Fruit fly (Drosophila melanogaster) whole organism, embryonic: ENCODE results near the gene REG.
A peak's percentile ranks its signal among the peaks of the same experiment; 100 is the strongest.

Experiments used
- Ada2b ChIP-seq: fragments of 200-800 bp; sonication (Bioruptor generic); IDR thresholded peaks from 2 replicates; pipeline ENCODE4 v1.3.6; 2022; ENCODE audit warnings: missing biosample characterization, missing genetic modification characterization
- Asciz ChIP-seq: fragments of 200-800 bp; sonication (Bioruptor generic); optimal IDR thresholded peaks from 2 replicates; lab custom pipeline; 2017; ENCODE audit warnings: missing biosample characterization, mild to moderate bottlenecking, missing genetic modification characterization, missing genetic modification reagents
- Awh ChIP-seq: fragments of 200-800 bp; sonication (Bioruptor generic); IDR thresholded peaks from 2 replicates; pipeline ENCODE4, ENCODE4 v1.3.6; 2022; ENCODE audit warnings: missing biosample characterization, missing genetic modification characterization
- Bgb ChIP-seq: fragments of 200-800 bp; sonication (Bioruptor generic); IDR thresholded peaks from 2 replicates; pipeline ENCODE4 v1.3.6; 2022; ENCODE audit warnings: missing biosample characterization, missing genetic modification characterization; ENCODE audit not compliant: partially characterized antibody
- BtbVII ChIP-seq: fragments of 200-800 bp; sonication (Bioruptor generic); optimal IDR thresholded peaks from 3 replicates; lab custom pipeline; 2017; ENCODE audit warnings: missing biosample characterization, mild to moderate bottlenecking, missing genetic modification characterization
- CG10321 ChIP-seq: fragments of 200-800 bp; sonication (Bioruptor generic); IDR thresholded peaks from 2 replicates; pipeline ENCODE4 v1.3.6; 2022; ENCODE audit warnings: missing biosample characterization, missing genetic modification characterization
- CG11560 ChIP-seq: fragments of 200-800 bp; sonication (Bioruptor generic); IDR thresholded peaks from 3 replicates; pipeline ENCODE4 v1.3.6; 2022; ENCODE audit warnings: missing biosample characterization, missing genetic modification characterization
- CG11696 ChIP-seq: fragments of 200-800 bp; sonication (Bioruptor generic); IDR thresholded peaks from 2 replicates; pipeline ENCODE4 v1.3.6; 2022; ENCODE audit warnings: missing biosample characterization, missing genetic modification characterization
- CG12942 ChIP-seq: fragments of 200-800 bp; sonication (Bioruptor generic); optimal IDR thresholded peaks from 3 replicates; lab custom pipeline; 2016; ENCODE audit warnings: missing biosample characterization, missing genetic modification characterization
- CG13296 ChIP-seq: fragments of 200-800 bp; sonication (Bioruptor generic); optimal IDR thresholded peaks from 3 replicates; lab custom pipeline; 2018; ENCODE audit warnings: missing biosample characterization, mild to moderate bottlenecking, missing genetic modification characterization
- CG1529 ChIP-seq: fragments of 200-800 bp; sonication (Bioruptor generic); optimal IDR thresholded peaks from 3 replicates; lab custom pipeline; 2018; ENCODE audit warnings: missing biosample characterization, missing genetic modification characterization
- CG15479 ChIP-seq: fragments of 200-800 bp; sonication (Bioruptor generic); optimal IDR thresholded peaks from 3 replicates; lab custom pipeline; 2019; ENCODE audit warnings: missing biosample characterization, mild to moderate bottlenecking, missing genetic modification characterization, moderate library complexity
- CG17361 ChIP-seq: fragments of 200-800 bp; sonication (Bioruptor generic); IDR thresholded peaks from 3 replicates; pipeline ENCODE4 v1.3.6; 2022; ENCODE audit warnings: missing biosample characterization, missing genetic modification characterization
- CG17802 ChIP-seq: fragments of 200-800 bp; sonication (Bioruptor generic); optimal IDR thresholded peaks from 2 replicates; lab custom pipeline; 2018; ENCODE audit warnings: missing biosample characterization, mild to moderate bottlenecking, missing genetic modification characterization, moderate library complexity
- CG1792 ChIP-seq: fragments of 200-800 bp; sonication (Bioruptor generic); optimal IDR thresholded peaks from 2 replicates; lab custom pipeline; 2016; ENCODE audit warnings: missing biosample characterization, missing genetic modification characterization
- CG2116 ChIP-seq: fragments of 200-800 bp; sonication (Bioruptor generic); optimal IDR thresholded peaks from 3 replicates; lab custom pipeline; 2018; ENCODE audit warnings: missing biosample characterization, mild to moderate bottlenecking, missing genetic modification characterization
- CG2678 ChIP-seq: fragments of 200-800 bp; sonication (Bioruptor generic); optimal IDR thresholded peaks from 3 replicates; lab custom pipeline; 2019; ENCODE audit warnings: missing biosample characterization, mild to moderate bottlenecking, missing genetic modification characterization, moderate library complexity
- CG30431 ChIP-seq: fragments of 200-800 bp; sonication (Bioruptor generic); optimal IDR thresholded peaks from 2 replicates; lab custom pipeline; 2017; ENCODE audit warnings: missing biosample characterization, missing genetic modification characterization
- CG31365 ChIP-seq: fragments of 200-800 bp; sonication (Bioruptor generic); optimal IDR thresholded peaks from 2 replicates; lab custom pipeline; 2018; ENCODE audit warnings: missing biosample characterization, mild to moderate bottlenecking, missing genetic modification characterization
- CG3407 ChIP-seq: fragments of 200-800 bp; sonication (Bioruptor generic); optimal IDR thresholded peaks from 2 replicates; lab custom pipeline; 2018; ENCODE audit warnings: missing biosample characterization, mild to moderate bottlenecking, missing genetic modification characterization
- CG34422 ChIP-seq: fragments of 200-800 bp; sonication (Bioruptor generic); IDR thresholded peaks from 3 replicates; pipeline ENCODE4 v1.3.6; 2022; ENCODE audit warnings: missing biosample characterization, missing genetic modification characterization
- CG3995 ChIP-seq: fragments of 200-800 bp; sonication (Bioruptor generic); optimal IDR thresholded peaks from 3 replicates; lab custom pipeline; 2016; ENCODE audit warnings: missing biosample characterization, missing genetic modification characterization
- CG4617 ChIP-seq: fragments of 200-800 bp; sonication (Bioruptor generic); optimal IDR thresholded peaks from 3 replicates; lab custom pipeline; 2016; ENCODE audit warnings: missing biosample characterization, missing genetic modification characterization, borderline replicate concordance
- CG4854 ChIP-seq: fragments of 200-800 bp; sonication (Bioruptor generic); optimal IDR thresholded peaks from 2 replicates; lab custom pipeline; 2016; ENCODE audit warnings: missing biosample characterization, missing genetic modification characterization, inconsistent platforms
- CG5180 ChIP-seq: fragments of 200-800 bp; sonication (Bioruptor generic); optimal IDR thresholded peaks from 3 replicates; lab custom pipeline; 2017; ENCODE audit warnings: missing biosample characterization, missing genetic modification characterization, mild to moderate bottlenecking, moderate library complexity, missing genetic modification reagents
- CG6175 ChIP-seq: fragments of 200-800 bp; sonication (Bioruptor generic); IDR thresholded peaks from 3 replicates; pipeline ENCODE4 v1.3.6; 2022; ENCODE audit warnings: missing biosample characterization, missing genetic modification characterization
- CG6272 ChIP-seq: fragments of 200-800 bp; sonication (Bioruptor generic); IDR thresholded peaks from 2 replicates; pipeline ENCODE4 v1.3.6; 2022; ENCODE audit warnings: missing biosample characterization, missing genetic modification characterization
- CG7963 ChIP-seq: fragments of 200-800 bp; sonication (Bioruptor generic); IDR thresholded peaks from 3 replicates; pipeline ENCODE4 v1.3.6; 2022; ENCODE audit warnings: missing biosample characterization, missing genetic modification characterization; ENCODE audit not compliant: partially characterized antibody
- CG8924 ChIP-seq: fragments of 200-800 bp; optimal IDR thresholded peaks from 3 replicates; lab custom pipeline; 2019; ENCODE audit warnings: missing biosample characterization, mild to moderate bottlenecking, missing genetic modification characterization, moderate library complexity
- Dref ChIP-seq: fragments of 200-800 bp; sonication (Bioruptor generic); IDR thresholded peaks from 2 replicates; pipeline ENCODE4 v1.3.6; 2022; ENCODE audit warnings: missing biosample characterization, missing genetic modification characterization
- E2f2 ChIP-seq: fragments of 200-800 bp; sonication (Bioruptor generic); IDR thresholded peaks from 2 replicates; pipeline ENCODE4 v1.3.6; 2022; ENCODE audit warnings: missing biosample characterization, missing genetic modification characterization
- Gsc ChIP-seq: fragments of 200-800 bp; sonication (Bioruptor generic); IDR thresholded peaks from 2 replicates; pipeline ENCODE4 v1.3.6; 2022; ENCODE audit warnings: missing biosample characterization, missing genetic modification characterization
- HHEX ChIP-seq: fragments of 200-800 bp; sonication (Bioruptor generic); optimal IDR thresholded peaks from 3 replicates; lab custom pipeline; 2017; ENCODE audit warnings: missing biosample characterization, mild to moderate bottlenecking, missing genetic modification characterization, missing genetic modification reagents
- Mad ChIP-seq: fragments of 200-800 bp; sonication (Bioruptor generic); optimal IDR thresholded peaks from 2 replicates; lab custom pipeline; 2016; ENCODE audit warnings: missing biosample characterization, missing genetic modification characterization
- NFAT ChIP-seq: fragments of 200-800 bp; sonication (Bioruptor generic); IDR thresholded peaks from 2 replicates; pipeline ENCODE4 v1.3.6; 2022; ENCODE audit warnings: missing biosample characterization, missing genetic modification characterization
- Rfx ChIP-seq: fragments of 200-800 bp; sonication (Bioruptor generic); IDR thresholded peaks from 2 replicates; pipeline ENCODE4 v1.3.6; 2022; ENCODE audit warnings: missing biosample characterization, missing genetic modification characterization
- Rx ChIP-seq: fragments of 200-800 bp; sonication (Bioruptor generic); IDR thresholded peaks from 2 replicates; pipeline ENCODE4 v1.3.6; 2022; ENCODE audit warnings: missing biosample characterization, missing genetic modification characterization
- ara ChIP-seq: fragments of 200-800 bp; sonication (Bioruptor generic); IDR thresholded peaks from 2 replicates; pipeline ENCODE4 v1.3.6; 2022; ENCODE audit warnings: missing biosample characterization, missing genetic modification characterization
- chn ChIP-seq: fragments of 200-800 bp; sonication (Bioruptor generic); optimal IDR thresholded peaks from 2 replicates; lab custom pipeline; 2016; ENCODE audit warnings: missing biosample characterization, missing genetic modification characterization
- cwo ChIP-seq: fragments of 200-800 bp; sonication (Bioruptor generic); optimal IDR thresholded peaks from 3 replicates; lab custom pipeline; 2017; ENCODE audit warnings: missing biosample characterization, missing genetic modification characterization, mild to moderate bottlenecking, moderate library complexity, missing genetic modification reagents
- dimm ChIP-seq: fragments of 200-800 bp; sonication (Bioruptor generic); IDR thresholded peaks from 2 replicates; pipeline ENCODE4 v1.3.6; 2022; ENCODE audit warnings: missing biosample characterization, missing genetic modification characterization
- ems ChIP-seq: fragments of 200-800 bp; sonication (Bioruptor generic); optimal IDR thresholded peaks from 3 replicates; lab custom pipeline; 2016; ENCODE audit warnings: missing biosample characterization, missing genetic modification characterization
- en ChIP-seq: fragments of 200-800 bp; sonication (Bioruptor generic); optimal IDR thresholded peaks from 2 replicates; lab custom pipeline; 2016; ENCODE audit warnings: missing biosample characterization, missing genetic modification characterization
- fd64A ChIP-seq: fragments of 200-800 bp; sonication (Bioruptor generic); optimal IDR thresholded peaks from 3 replicates; lab custom pipeline; 2018; ENCODE audit warnings: missing biosample characterization, mild to moderate bottlenecking, missing genetic modification characterization
- fru ChIP-seq: fragments of >200 bp; optimal IDR thresholded peaks from 2 replicates; lab custom pipeline; 2017
- grn ChIP-seq: fragments of 200-800 bp; sonication (Bioruptor generic); optimal IDR thresholded peaks from 3 replicates; lab custom pipeline; 2017; ENCODE audit warnings: missing biosample characterization, missing genetic modification characterization
- gro ChIP-seq: fragments of 200-800 bp; sonication (Bioruptor generic); optimal IDR thresholded peaks from 2 replicates; lab custom pipeline; 2016; ENCODE audit warnings: missing biosample characterization, missing genetic modification characterization
- ham ChIP-seq: fragments of 200-800 bp; sonication (Bioruptor generic); IDR thresholded peaks from 2 replicates; pipeline ENCODE4 v1.3.6; 2022; ENCODE audit warnings: missing biosample characterization, missing genetic modification characterization
- insv ChIP-seq, 2 experiments: fragments of 200-800 bp; sonication (Bioruptor generic); optimal IDR thresholded peaks; 3 replicates each; lab custom pipeline; 2016 to 2018; ENCODE audit warnings: missing biosample characterization in 2 of 2, missing genetic modification characterization in 2 of 2
- nerfin-1 ChIP-seq: fragments of 200-800 bp; sonication (Bioruptor generic); optimal IDR thresholded peaks from 3 replicates; lab custom pipeline; 2019; ENCODE audit warnings: missing biosample characterization, mild to moderate bottlenecking, missing genetic modification characterization, moderate library complexity
- salm ChIP-seq: fragments of 200-800 bp; sonication (Bioruptor generic); optimal IDR thresholded peaks from 2 replicates; lab custom pipeline; 2018; ENCODE audit warnings: missing biosample characterization, mild to moderate bottlenecking, missing genetic modification characterization
- slbo ChIP-seq: fragments of 200-800 bp; sonication (Bioruptor generic); IDR thresholded peaks from 2 replicates; pipeline ENCODE4 v1.3.6; 2022; ENCODE audit warnings: missing biosample characterization, missing genetic modification characterization
- usp ChIP-seq: fragments of >200 bp; optimal IDR thresholded peaks from 2 replicates; lab custom pipeline; 2017; ENCODE audit warnings: missing biosample characterization, missing genetic modification characterization

REG gene

DNA sequence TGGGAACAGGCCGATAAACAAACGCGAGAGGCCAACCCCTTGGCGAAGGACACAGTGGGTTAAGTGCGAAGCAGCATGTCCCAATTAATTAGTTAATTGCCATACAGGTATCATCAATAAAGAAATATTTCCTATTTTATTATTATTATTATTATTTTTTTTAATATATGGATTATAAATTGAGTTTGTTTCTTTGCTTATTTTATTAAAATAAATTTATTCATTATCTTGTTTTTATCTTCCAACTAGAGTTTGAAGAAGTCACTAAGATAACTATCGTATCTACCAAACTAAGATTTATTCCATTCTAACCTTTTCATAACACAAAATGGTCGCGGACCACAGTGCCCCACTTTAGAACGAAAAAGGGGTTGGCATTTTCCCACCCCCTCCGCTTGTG lies 4.0 kb upstream of the REG start (continued):
- TF ChIP-seq BtbVII (GFP tag; lab: Kevin White, UChicago) (peak; percentile 36), CG11560 (tag; lab: Robert Waterston, UW) (no peak), gro (GFP tag; lab: Kevin White, UChicago) (no peak), grn (no peak), CG1529 (no peak), CG2678 (tag; lab: Kevin White, UChicago) (peak; percentile 73), en (GFP tag; lab: Kevin White, UChicago) (no peak), CG1792 (GFP tag; lab: Kevin White, UChicago) (no peak), Dref (GFP tag; lab: Robert Waterston, UW) (no peak), Gsc (GFP tag; lab: Robert Waterston, UW) (no peak), cwo (GFP tag; lab: Kevin White, UChicago) (peak; percentile 38), Rx (GFP tag; lab: Robert Waterston, UW) (no peak), CG17802 (tag; lab: Kevin White, UChicago) (no peak), E2f2 (GFP tag; lab: Robert Waterston, UW) (no peak), CG5180 (no peak), Asciz (GFP tag; lab: Kevin White, UChicago) (peak; percentile 0), ham (GFP tag; lab: Robert Waterston, UW) (no peak), ems (GFP tag; lab: Kevin White, UChicago) (no peak), CG30431 (no peak), ara (GFP tag; lab: Robert Waterston, UW) (no peak), Awh (GFP tag; lab: Robert Waterston, UW) (no peak), fd64A (GFP tag; lab: Kevin White, UChicago) (no peak), Rfx (GFP tag; lab: Robert Waterston, UW) (no peak), dimm (GFP tag; lab: Robert Waterston, UW) (no peak), CG4617 (GFP tag; lab: Kevin White, UChicago) (no peak), CG10321 (no peak), CG13296 (GFP tag; lab: Kevin White, UChicago) (peak; percentile 50), nerfin-1 (no peak), chn (GFP tag; lab: Kevin White, UChicago) (no peak), NFAT (no peak), CG31365 (tag; lab: Kevin White, UChicago) (no peak), CG6272 (no peak), CG34422 (GFP tag; lab: Robert Waterston, UW) (no peak), fru (lab: Kevin White, UChicago) (no peak), Mad (GFP tag; lab: Kevin White, UChicago) (no peak), CG6175 (GFP tag; lab: Robert Waterston, UW) (no peak), slbo (no peak), CG3995 (GFP tag; lab: Kevin White, UChicago) (no peak), Ada2b (no peak), CG4854 (GFP tag; lab: Kevin White, UChicago) (no peak), CG17361 (GFP tag; lab: Robert Waterston, UW) (peak; percentile 50; the same call in 1 of the 3 replicates), Bgb (no peak), CG12942 (GFP tag; lab: Kevin White, UChicago) (no peak), CG8924 (tag; lab: Kevin White, UChicago) (peak; percentile 48), CG11696 (GFP tag; lab: Robert Waterston, UW) (no peak), usp (GFP tag; lab: Kevin White, UChicago) (no peak), CG15479 (GFP tag; lab: Kevin White, UChicago) (no peak), insv (GFP tag; optimal IDR thresholded peaks at IDR 0.05; lab: Kevin White, UChicago) (no peak), HHEX (GFP tag; lab: Kevin White, UChicago) (no peak), salm (tag; lab: Kevin White, UChicago) (no peak), CG2116 (GFP tag; lab: Kevin White, UChicago) (no peak), CG3407 (GFP tag; lab: Kevin White, UChicago) (no peak), CG7963 (GFP tag; lab: Robert Waterston, UW) (no peak)
